Worm (Caenorhabditis elegans): ENCODE results near the gene F26F4.6.
A peak's percentile ranks its signal among the peaks of the same experiment; 100 is the strongest.

The F26F4.6 gene

ce11 chrIII:4917960-4918712 lies 24.7 kb upstream of the F26F4.6 start, which contains the start of gene rpb-8 (continued):
- no peak for TF ChIP-seq peb-1 (tag; optimal IDR thresholded peaks at IDR 0.05)
- TF ChIP-seq alr-1 (tag; optimal IDR thresholded peaks at IDR 0.05), result no peak
- TF ChIP-seq nhr-11 (tag; optimal IDR thresholded peaks at IDR 0.05), result no peak
- TF ChIP-seq gmeb-1 (tag; optimal IDR thresholded peaks at IDR 0.05), result peak; percentile 89
- peak; percentile 1 for TF ChIP-seq lin-11 (tag; optimal IDR thresholded peaks at IDR 0.05)
- no peak for TF ChIP-seq mdl-1 (tag; optimal IDR thresholded peaks at IDR 0.05)
- no peak for TF ChIP-seq Y55F3AM.14 (GFP tag; optimal IDR thresholded peaks at IDR 0.05)
- peak; percentile 18 for TF ChIP-seq blmp-1 (tag; optimal IDR thresholded peaks at IDR 0.05; ENCODE audit: insufficient read depth)

ce11 chrIII:4917077-4917476 lies 23.6 kb upstream of the F26F4.6 start, which contains the start of gene rars-1:
rars-1 (minus strand) TSS chrIII:4917177.
- TF ChIP-seq ZK546.5 (tag; optimal IDR thresholded peaks at IDR 0.05) (no peak), ama-1 (optimal IDR thresholded peaks at IDR 0.05) (no peak), ceh-82 (tag; optimal IDR thresholded peaks at IDR 0.05) (no peak), nhr-10 (tag; optimal IDR thresholded peaks at IDR 0.05) (no peak), fos-1 (tag; optimal IDR thresholded peaks at IDR 0.05) (no peak), nhr-129 (tag; optimal IDR thresholded peaks at IDR 0.05) (no peak), gmeb-1 (tag; optimal IDR thresholded peaks at IDR 0.05) (no peak), mab-5 (tag; optimal IDR thresholded peaks at IDR 0.05) (no peak), ztf-11 (tag; optimal IDR thresholded peaks at IDR 0.05) (no peak), lin-13 (GFP tag; optimal IDR thresholded peaks at IDR 0.05) (no peak), aly-2 (tag; optimal IDR thresholded peaks at IDR 0.05) (no peak), unc-62 (GFP tag; optimal IDR thresholded peaks at IDR 0.05) (no peak), mbf-1 (tag; optimal IDR thresholded peaks at IDR 0.05) (no peak), mdl-1 (tag; optimal IDR thresholded peaks at IDR 0.05) (no peak)

DNA sequence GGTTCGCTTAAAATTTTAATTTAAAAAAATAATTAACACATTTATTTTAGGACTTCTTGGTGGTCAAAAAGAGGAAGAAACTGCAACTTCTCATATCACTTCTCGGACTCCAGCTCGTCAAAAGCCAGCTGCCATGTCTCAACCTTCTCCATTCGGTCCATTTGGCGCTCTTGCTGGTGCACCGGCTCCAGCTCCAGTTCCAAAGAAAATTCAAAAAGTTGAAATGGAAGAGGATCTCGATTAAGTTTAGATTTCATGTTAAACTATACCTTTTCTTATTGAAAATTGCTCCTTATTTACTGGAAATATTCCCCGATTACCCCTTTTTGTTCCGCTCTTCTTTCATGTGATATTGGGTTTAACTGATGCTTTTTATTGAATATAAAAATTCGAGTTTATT lies 20.3 kb upstream of the F26F4.6 start:
- TF ChIP-seq elt-3 (tag; optimal IDR thresholded peaks at IDR 0.05), result no peak
- no peak for TF ChIP-seq unc-39 (tag; optimal IDR thresholded peaks at IDR 0.05)
- no peak for TF ChIP-seq ceh-82 (tag; optimal IDR thresholded peaks at IDR 0.05)
- TF ChIP-seq Y55F3AM.14 (GFP tag; optimal IDR thresholded peaks at IDR 0.05), result no peak
- TF ChIP-seq nhr-21 (tag; optimal IDR thresholded peaks at IDR 0.05), result no peak
- no peak for TF ChIP-seq nhr-129 (tag; optimal IDR thresholded peaks at IDR 0.05)
- no peak for TF ChIP-seq alr-1 (tag; optimal IDR thresholded peaks at IDR 0.05)
- TF ChIP-seq ztf-4 (tag; optimal IDR thresholded peaks at IDR 0.05), result no peak
- TF ChIP-seq nhr-237 (tag; optimal IDR thresholded peaks at IDR 0.05), result no peak
- TF ChIP-seq ztf-11 (tag; optimal IDR thresholded peaks at IDR 0.05), result no peak
- TF ChIP-seq nhr-77 (tag; optimal IDR thresholded peaks at IDR 0.05), result no peak
- TF ChIP-seq elt-1 (tag; optimal IDR thresholded peaks at IDR 0.05), result no peak
- no peak for TF ChIP-seq fos-1 (tag; optimal IDR thresholded peaks at IDR 0.05)
- no peak for TF ChIP-seq aly-2 (tag; optimal IDR thresholded peaks at IDR 0.05)
- TF ChIP-seq nhr-11 (tag; optimal IDR thresholded peaks at IDR 0.05), result no peak
- TF ChIP-seq ztf-1 (GFP tag; conservative IDR thresholded peaks at IDR 0.05), result no peak
- no peak for TF ChIP-seq dmd-4 (tag; optimal IDR thresholded peaks at IDR 0.05)

DNA sequence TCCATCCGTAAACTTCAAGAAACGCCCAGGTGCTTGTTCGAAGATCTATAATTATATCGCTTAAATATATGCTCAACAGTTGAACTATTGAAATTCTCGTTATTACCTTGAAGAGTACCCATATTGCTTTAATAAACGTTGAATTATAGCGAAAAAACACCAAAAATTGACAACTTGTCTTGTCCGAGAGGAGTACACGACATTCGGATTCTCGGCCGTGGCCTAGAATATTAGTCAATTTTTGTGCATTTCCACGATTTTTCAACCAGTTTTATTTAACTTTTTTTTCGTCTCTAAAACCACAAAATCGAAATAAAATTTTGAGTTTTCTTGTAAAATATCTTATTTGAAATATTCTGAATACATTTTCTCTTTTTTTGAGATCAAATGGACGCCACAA lies 18.9 kb upstream of the F26F4.6 start, which contains the start of the genes F26F4.9 and cee-1:
F26F4.9 (minus strand) TSS at position 205 of the 400 bp plus-strand sequence.
cee-1 (plus strand) TSS at position 383 of the 400 bp plus-strand sequence.
- TF ChIP-seq gmeb-1 (tag; optimal IDR thresholded peaks at IDR 0.05) (peak; percentile 53), nhr-77 (tag; optimal IDR thresholded peaks at IDR 0.05) (no peak), C34F6.9 (tag; optimal IDR thresholded peaks at IDR 0.05) (peak; percentile 68), nhr-237 (tag; optimal IDR thresholded peaks at IDR 0.05) (no peak), unc-55 (GFP tag; optimal IDR thresholded peaks at IDR 0.05) (peak; percentile 74), F13H6.1 (tag; optimal IDR thresholded peaks at IDR 0.05) (peak; percentile 68), ceh-16 (tag; optimal IDR thresholded peaks at IDR 0.05) (no peak), mbf-1 (tag; optimal IDR thresholded peaks at IDR 0.05) (no peak), nhr-21 (tag; optimal IDR thresholded peaks at IDR 0.05) (no peak), Y55F3AM.14 (GFP tag; optimal IDR thresholded peaks at IDR 0.05) (no peak), egl-27 (tag; optimal IDR thresholded peaks at IDR 0.05) (no peak), blmp-1 (tag; optimal IDR thresholded peaks at IDR 0.05; ENCODE audit: insufficient read depth) (no peak), nhr-11 (tag; optimal IDR thresholded peaks at IDR 0.05) (no peak), ceh-82 (tag; optimal IDR thresholded peaks at IDR 0.05) (no peak), lsy-2 (tag; optimal IDR thresholded peaks at IDR 0.05) (peak; percentile 43 to 73), elt-3 (tag; optimal IDR thresholded peaks at IDR 0.05) (no peak), skn-1 (tag; optimal IDR thresholded peaks at IDR 0.05) (no peak), snpc-4 (tag; optimal IDR thresholded peaks at IDR 0.05) (no peak), ztf-4 (tag; optimal IDR thresholded peaks at IDR 0.05) (no peak), nhr-23 (tag; optimal IDR thresholded peaks at IDR 0.05) (no peak), nhr-12 (tag; optimal IDR thresholded peaks at IDR 0.05) (no peak), sem-4 (tag; optimal IDR thresholded peaks at IDR 0.05) (no peak), nhr-25 (tag; optimal IDR thresholded peaks at IDR 0.05) (peak; percentile 44), zag-1 (tag; optimal IDR thresholded peaks at IDR 0.05) (no peak), nhr-10 (tag; optimal IDR thresholded peaks at IDR 0.05) (no peak), crh-2 (tag; optimal IDR thresholded peaks at IDR 0.05) (peak; percentile 66), sma-3 (GFP tag; optimal IDR thresholded peaks at IDR 0.05) (peak; percentile 75), mdl-1 (tag; optimal IDR thresholded peaks at IDR 0.05) (no peak), fos-1 (tag; optimal IDR thresholded peaks at IDR 0.05) (peak; percentile 11), ztf-1 (GFP tag; conservative IDR thresholded peaks at IDR 0.05) (no peak), aly-2 (tag; optimal IDR thresholded peaks at IDR 0.05) (no peak), unc-39 (tag; optimal IDR thresholded peaks at IDR 0.05) (no peak), mab-5 (tag; optimal IDR thresholded peaks at IDR 0.05) (no peak), ztf-11 (tag; optimal IDR thresholded peaks at IDR 0.05) (no peak), dmd-4 (tag; optimal IDR thresholded peaks at IDR 0.05) (no peak), ama-1 (optimal IDR thresholded peaks at IDR 0.05) (no peak)
